Fruit fly (Drosophila melanogaster): ENCODE results near the gene CG34244.

DNA sequence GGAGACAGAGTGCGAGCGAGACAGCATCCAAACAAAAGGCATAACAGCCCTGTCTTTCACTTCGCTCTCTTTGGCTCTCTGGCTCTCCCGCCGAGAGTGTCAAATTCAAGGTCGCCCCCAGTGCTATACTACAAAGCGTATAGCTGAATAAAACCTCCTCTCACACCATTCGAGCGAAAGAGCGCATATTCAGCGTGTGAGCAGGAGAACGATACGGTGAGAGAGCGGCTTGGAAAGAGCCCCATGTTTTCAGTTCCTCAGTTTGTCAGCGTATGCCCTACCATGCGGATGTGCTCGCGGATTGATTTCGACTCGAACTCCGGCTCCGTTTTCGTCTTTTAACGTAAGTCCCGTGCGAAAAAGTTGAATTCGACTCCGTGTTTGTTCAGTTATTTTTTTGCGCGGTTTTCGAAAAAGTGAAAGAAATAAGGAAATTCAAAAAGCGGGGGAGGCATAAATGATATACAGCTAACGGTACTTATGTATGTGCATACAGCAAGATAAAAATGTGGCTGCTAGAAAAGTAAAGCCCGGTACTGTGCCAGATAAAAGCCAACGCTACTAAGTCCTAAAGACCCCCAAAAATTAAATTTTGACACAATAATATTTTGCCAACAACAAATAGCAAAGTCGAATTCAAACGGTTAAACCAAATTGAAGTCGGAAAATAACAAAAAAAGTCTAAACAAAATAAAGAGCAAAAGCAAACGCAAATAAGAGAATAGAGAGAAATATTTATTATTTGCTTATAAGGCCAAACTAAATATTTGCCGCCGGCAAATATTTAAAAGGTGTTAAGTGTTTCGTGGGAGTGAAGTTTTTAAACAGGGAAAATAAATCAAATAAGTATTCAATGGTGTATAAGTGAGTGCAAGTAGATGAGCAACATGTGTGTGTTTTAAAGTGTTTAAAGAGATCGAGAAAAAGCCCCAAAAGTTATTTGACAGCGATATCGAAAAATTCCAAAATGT, 38.6 kb upstream of the CG34244 start, which contains the start of gene fz:
- no peak for TF ChIP-seq bab1 (GFP tag; optimal IDR thresholded peaks at IDR 0.05)
- no peak for TF ChIP-seq CG5204 (GFP tag; optimal IDR thresholded peaks at IDR 0.05)
- TF ChIP-seq ovo (GFP tag; optimal IDR thresholded peaks at IDR 0.05), result no peak
- no peak for TF ChIP-seq cnc (optimal IDR thresholded peaks at IDR 0.05)
- no peak for TF ChIP-seq CG14711 (tag; optimal IDR thresholded peaks at IDR 0.05)
- no peak for TF ChIP-seq CG7045 (GFP tag; optimal IDR thresholded peaks at IDR 0.05)
- no peak for TF ChIP-seq cic (GFP tag; optimal IDR thresholded peaks at IDR 0.05)
- no peak for TF ChIP-seq CG7101 (tag; optimal IDR thresholded peaks at IDR 0.05)
- no peak for TF ChIP-seq Crg-1 (GFP tag; optimal IDR thresholded peaks at IDR 0.05)
- no peak for TF ChIP-seq tj (GFP tag; optimal IDR thresholded peaks at IDR 0.05)
- no peak for TF ChIP-seq Clk (GFP tag; optimal IDR thresholded peaks at IDR 0.05)
